Fruit fly (Drosophila melanogaster) whole organism, larva: Measurements from ENCODE around the gene Fer3.

Experiments
- noc ChIP-seq: fragments of 200-800 bp; sonication (Bioruptor generic); optimal IDR thresholded peaks from 3 replicates; lab custom pipeline; 2019; ENCODE audit warnings: missing biosample characterization, mild to moderate bottlenecking, missing genetic modification characterization, moderate library complexity

Fer3 gene

DNA sequence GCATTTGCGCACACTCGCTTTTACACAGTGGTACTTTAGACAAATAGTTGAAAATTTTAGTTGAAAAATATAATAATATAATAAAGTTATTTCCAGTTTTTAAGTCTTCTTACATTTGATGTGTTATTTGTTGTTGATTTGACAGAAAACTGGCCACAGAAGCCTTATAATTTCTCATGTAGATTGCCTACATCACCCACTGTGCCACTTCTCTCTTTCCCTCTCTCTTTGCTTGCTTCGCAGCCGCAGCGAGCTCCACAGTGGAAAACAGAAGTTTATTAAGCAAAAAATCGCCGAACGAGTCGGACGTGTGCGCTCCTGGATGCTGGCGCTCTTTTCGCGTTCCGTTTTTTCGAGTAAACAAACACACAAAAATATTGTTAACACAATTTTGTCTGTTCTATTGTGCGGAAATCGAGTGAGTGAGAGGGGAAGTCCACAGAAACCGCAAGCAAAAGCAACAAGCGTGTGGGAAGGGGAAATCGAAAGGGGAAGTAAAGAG is 38.2 kb downstream of the Fer3 start, which contains the start of gene CG42327:
Gene CG42327 (plus strand): TSS at position 277 of the 502 bp plus-strand sequence.
- peak; percentile 31 for TF ChIP-seq noc (tag; lab: Kevin White, UChicago)

DNA sequence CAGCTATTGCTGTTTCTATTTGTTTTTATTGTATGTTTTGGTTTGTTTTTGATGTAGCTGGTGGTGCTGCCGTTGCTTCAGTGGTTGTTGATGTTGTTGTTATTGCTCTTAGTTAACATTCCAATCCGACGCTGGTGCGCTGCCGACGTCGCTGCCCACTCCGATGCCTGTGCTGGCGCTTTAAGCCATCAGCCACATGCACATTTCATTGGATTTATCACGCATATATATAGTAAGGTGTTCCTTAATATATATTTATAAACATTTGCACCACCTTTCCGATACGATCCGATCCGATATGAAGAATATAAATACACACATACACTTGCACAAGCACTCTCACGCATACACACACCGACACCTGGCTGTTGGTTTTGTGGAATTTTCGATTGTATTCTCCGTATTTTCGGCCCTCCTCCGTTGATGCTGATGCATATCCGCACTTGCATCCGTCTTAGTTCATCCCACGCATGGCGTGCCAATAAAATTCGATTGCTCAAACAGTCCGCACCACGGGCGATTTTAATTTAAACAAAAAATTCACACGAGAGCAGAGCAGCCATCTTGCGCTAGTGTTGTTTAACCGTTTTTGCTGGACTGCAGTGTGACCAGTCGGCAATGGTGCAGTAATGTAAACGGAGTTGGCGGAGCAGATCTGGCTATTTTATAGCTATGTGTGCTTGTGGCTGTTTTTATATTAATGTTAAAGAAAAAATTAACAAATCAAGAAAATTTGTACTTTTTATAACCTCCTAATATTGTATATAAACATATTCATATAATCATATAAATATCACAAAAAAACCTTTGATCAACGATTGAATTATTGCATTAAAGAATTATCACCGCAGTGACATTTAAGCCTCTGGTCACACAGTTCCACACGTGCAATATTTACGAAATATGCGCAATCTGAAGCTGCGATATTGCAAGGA is 43.7 kb downstream of the Fer3 start, which contains the start of the genes Csk and Elp1:
Gene Csk (minus strand): TSS at position 602 of the 935 bp plus-strand sequence.
Gene Elp1 (plus strand): TSS at position 867 of the 935 bp plus-strand sequence.
- peak; percentile 59 for TF ChIP-seq noc (tag; lab: Kevin White, UChicago)

DNA sequence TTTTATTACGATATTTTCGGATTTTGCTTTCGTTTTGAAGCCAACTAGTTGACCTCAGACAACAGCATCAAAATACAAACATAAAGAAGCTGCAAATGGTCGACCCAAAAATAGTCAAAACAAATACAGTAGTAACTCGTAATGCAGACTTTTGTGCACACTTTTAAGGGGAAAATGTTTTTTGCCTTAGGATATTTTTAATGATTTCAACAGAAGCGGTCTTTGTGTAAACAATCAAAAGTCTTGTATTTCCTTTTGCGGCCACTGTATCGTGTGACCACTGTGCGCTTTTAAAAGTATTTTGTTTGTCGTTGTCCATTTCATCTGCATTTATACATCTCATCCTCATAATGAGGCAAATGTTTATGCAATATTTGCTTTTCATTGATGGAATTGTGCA is 44.7 kb downstream of the Fer3 start:
- peak; percentile 97 for TF ChIP-seq noc (tag; lab: Kevin White, UChicago)

DNA sequence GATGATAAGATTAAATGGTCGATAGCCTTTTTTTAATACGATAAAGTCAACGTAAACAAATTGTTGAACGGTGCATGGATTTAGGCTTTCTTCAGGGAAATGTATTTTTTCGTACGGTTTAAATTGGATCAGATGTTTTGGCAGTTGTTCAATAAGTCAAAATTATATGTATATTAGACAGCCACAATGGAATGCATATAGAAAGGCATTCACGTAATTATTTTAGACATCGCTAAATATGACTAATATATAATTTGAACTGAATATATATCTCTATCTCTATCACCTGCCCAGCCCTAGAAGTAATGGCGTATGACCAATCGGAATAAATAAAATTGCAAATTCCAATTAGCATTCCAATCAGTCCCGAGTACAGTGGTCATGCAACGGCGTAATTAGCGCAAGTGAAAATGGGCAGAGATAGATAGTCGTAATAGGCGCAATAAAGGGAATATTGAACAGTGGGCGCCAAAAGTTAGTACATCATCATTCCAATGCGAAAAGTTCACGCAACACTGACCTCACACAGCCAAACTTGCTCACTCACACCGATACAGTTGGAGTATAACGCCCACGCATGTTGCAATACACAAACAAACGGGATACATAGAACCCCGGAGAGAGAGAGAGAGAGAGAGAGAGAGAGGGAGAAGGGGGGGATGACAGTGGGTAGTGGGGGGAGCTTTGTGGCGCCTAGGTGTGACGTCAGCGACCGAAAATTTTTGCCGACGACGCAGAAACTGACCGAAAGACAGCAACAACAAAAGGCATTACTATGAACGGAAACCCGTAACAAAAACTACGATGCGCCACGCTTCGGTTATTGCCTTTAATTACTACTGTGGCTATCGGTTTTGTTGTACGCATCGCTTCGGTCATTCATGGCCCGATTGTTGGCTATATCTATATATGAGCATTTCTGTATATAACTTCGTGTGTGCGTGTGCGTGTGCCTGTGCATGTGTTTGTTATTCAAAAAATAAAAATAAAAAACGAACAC is 45.5 kb downstream of the Fer3 start:
- no peak for TF ChIP-seq noc (tag; lab: Kevin White, UChicago)

DNA sequence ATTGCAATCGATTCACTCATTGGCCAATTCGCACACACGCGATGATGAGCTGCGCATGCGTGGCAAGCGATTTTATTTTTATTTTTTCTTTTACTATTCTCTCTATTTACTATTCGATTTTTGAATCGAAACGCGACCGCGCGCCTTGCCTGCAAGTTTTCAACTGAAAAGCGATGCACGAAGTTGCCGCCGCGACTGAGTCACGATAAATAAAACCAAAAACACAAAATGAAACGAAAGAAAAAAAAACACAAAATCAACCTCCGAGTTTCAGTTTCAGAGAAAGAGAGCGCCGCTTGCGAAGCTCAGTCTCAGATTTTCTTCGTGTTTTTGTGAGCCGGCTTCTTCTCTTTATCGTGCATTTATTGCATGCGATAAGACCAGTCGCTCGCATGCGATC is 47.3 kb downstream of the Fer3 start:
- no peak for TF ChIP-seq noc (tag; lab: Kevin White, UChicago)
